Worm (Caenorhabditis elegans) whole organism, young adult: ENCODE data around the gene C03C10.5.
A peak's percentile ranks its signal among the peaks of the same experiment; 100 is the strongest.

ENCODE experiments used
- F33H1.4 ChIP-seq: fragments of 200-800 bp; sonication (Bioruptor generic); IDR thresholded peaks from 2 replicates; pipeline ENCODE4 v1.3.6; 2022; ENCODE audit warnings: missing genetic modification reagents, missing genetic modification characterization, missing compliant biosample characterization
- F57A8.1 ChIP-seq: fragments of 200-800 bp; sonication (Bioruptor generic); optimal IDR thresholded peaks from 2 replicates; lab custom pipeline; 2018; ENCODE audit warnings: mild to moderate bottlenecking, missing genetic modification characterization, moderate library complexity, missing compliant biosample characterization
- T26A5.8 ChIP-seq: sonication (generic microtip); optimal IDR thresholded peaks from 2 replicates; lab custom pipeline; 2016; ENCODE audit warnings: missing genetic modification characterization, missing compliant biosample characterization
- Y53G8AR.9 ChIP-seq: fragments of 200-800 bp; sonication (Bioruptor generic); conservative IDR thresholded peaks from 2 replicates; pipeline ENCODE4 v1.3.6; 2022; ENCODE audit warnings: missing genetic modification reagents, missing genetic modification characterization, missing compliant biosample characterization
- ZK185.1 ChIP-seq: sonication (generic microtip); optimal IDR thresholded peaks from 2 replicates; lab custom pipeline; 2016; ENCODE audit warnings: mild to moderate bottlenecking, missing genetic modification characterization, missing compliant biosample characterization; ENCODE audit not compliant: poor library complexity, severe bottlenecking
- aptf-2 ChIP-seq: fragments of 200-800 bp; sonication (Bioruptor generic); conservative IDR thresholded peaks from 2 replicates; pipeline ENCODE4 v1.3.6; 2022; ENCODE audit warnings: missing genetic modification reagents, missing genetic modification characterization, missing compliant biosample characterization
- aptf-3 ChIP-seq: fragments of 200-800 bp; sonication (Bioruptor generic); IDR thresholded peaks from 2 replicates; pipeline ENCODE4 v1.3.6; 2022; ENCODE audit warnings: missing genetic modification characterization, missing compliant biosample characterization
- atf-7 ChIP-seq: sonication (generic microtip); optimal IDR thresholded peaks from 2 replicates; lab custom pipeline; 2017; ENCODE audit warnings: mild to moderate bottlenecking, missing genetic modification characterization, missing compliant biosample characterization
- athp-1 ChIP-seq: sonication (generic microtip); optimal IDR thresholded peaks from 2 replicates; lab custom pipeline; 2017; ENCODE audit warnings: mild to moderate bottlenecking, missing genetic modification characterization, missing compliant biosample characterization
- bed-2 ChIP-seq: fragments of 200-800 bp; sonication (Bioruptor generic); IDR thresholded peaks from 2 replicates; pipeline ENCODE4 v1.3.6; 2022; ENCODE audit warnings: missing genetic modification reagents, missing genetic modification characterization, missing compliant biosample characterization
- ccch-3 ChIP-seq: fragments of 200-800 bp; sonication (Bioruptor generic); optimal IDR thresholded peaks from 2 replicates; lab custom pipeline; 2018; ENCODE audit warnings: mild to moderate bottlenecking, missing genetic modification characterization, missing compliant biosample characterization
- cebp-1 ChIP-seq, 2 experiments: fragments of 200-800 bp in 1 of 2; sonication (Bioruptor generic) in 1 of 2; sonication (generic microtip) in 1 of 2; IDR thresholded peaks in 1 of 2; optimal IDR thresholded peaks in 1 of 2; 2 replicates each; pipeline versions ENCODE4 v1.3.6 to Lab custom; 2017 to 2022; ENCODE audit warnings: missing compliant biosample characterization in 2 of 2, missing genetic modification characterization in 2 of 2, mild to moderate bottlenecking in 1 of 2, missing genetic modification reagents in 1 of 2, moderate library complexity in 1 of 2
- ceh-79 ChIP-seq: sonication (generic microtip); optimal IDR thresholded peaks from 2 replicates; lab custom pipeline; 2017; ENCODE audit warnings: mild to moderate bottlenecking, missing genetic modification characterization, missing compliant biosample characterization
- ceh-91 ChIP-seq: fragments of 200-800 bp; sonication (Bioruptor generic); IDR thresholded peaks from 2 replicates; pipeline ENCODE4 v1.3.6; 2022; ENCODE audit warnings: missing genetic modification reagents, missing genetic modification characterization, missing compliant biosample characterization
- dox-1 ChIP-seq: fragments of 200-800 bp; sonication (Bioruptor generic); IDR thresholded peaks from 2 replicates; pipeline ENCODE4 v1.3.6; 2022; ENCODE audit warnings: missing genetic modification reagents, missing genetic modification characterization, missing compliant biosample characterization
- dpff-1 ChIP-seq: sonication (generic microtip); optimal IDR thresholded peaks from 2 replicates; lab custom pipeline; 2017; ENCODE audit warnings: mild to moderate bottlenecking, missing genetic modification characterization, missing compliant biosample characterization
- efl-1 ChIP-seq: fragments of 150-350 bp; optimal IDR thresholded peaks from 2 replicates; lab custom pipeline; 2014; ENCODE audit warnings: missing biosample characterization, missing genetic modification reagents, missing genetic modification characterization
- egrh-3 ChIP-seq: fragments of 200-800 bp; sonication (Bioruptor generic); IDR thresholded peaks from 2 replicates; pipeline ENCODE4 v1.3.6; 2022; ENCODE audit warnings: missing genetic modification reagents, missing genetic modification characterization, missing compliant biosample characterization
- ekl-4 ChIP-seq: fragments of 200-800 bp; sonication (Bioruptor generic); IDR thresholded peaks from 2 replicates; pipeline ENCODE4 v1.3.6; 2022; ENCODE audit warnings: missing genetic modification reagents, missing genetic modification characterization, missing compliant biosample characterization
- ets-4 ChIP-seq: fragments of 200-800 bp; sonication (Bioruptor generic); optimal IDR thresholded peaks from 2 replicates; lab custom pipeline; 2018; ENCODE audit warnings: mild to moderate bottlenecking, missing genetic modification characterization, missing compliant biosample characterization
- gei-17 ChIP-seq: fragments of 200-800 bp; sonication (Bioruptor generic); optimal IDR thresholded peaks from 2 replicates; lab custom pipeline; 2018; ENCODE audit warnings: mild to moderate bottlenecking, missing genetic modification characterization, missing compliant biosample characterization
- hlh-12 ChIP-seq: sonication (generic microtip); optimal IDR thresholded peaks from 2 replicates; lab custom pipeline; 2016; ENCODE audit warnings: missing genetic modification characterization, missing compliant biosample characterization
- hrde-1 ChIP-seq: sonication (generic microtip); optimal IDR thresholded peaks from 2 replicates; lab custom pipeline; 2016; ENCODE audit warnings: missing genetic modification characterization, mild to moderate bottlenecking, missing compliant biosample characterization, moderate library complexity, missing genotype, missing genetic modification reagents, borderline replicate concordance
- lag-1 ChIP-seq: fragments of 200-800 bp; sonication (Bioruptor generic); IDR thresholded peaks from 2 replicates; pipeline ENCODE4 v1.3.6; 2022; ENCODE audit warnings: missing genetic modification reagents, missing genetic modification characterization, missing compliant biosample characterization
- lin-35 ChIP-seq, 3 experiments: fragments of 150-350 bp in 2 of 3; sonication (generic microtip) in 1 of 3; optimal IDR thresholded peaks; 2 replicates each; lab custom pipeline; 2014 to 2018; ENCODE audit warnings: missing biosample characterization in 3 of 3, missing genetic modification characterization in 3 of 3, missing genetic modification reagents in 3 of 3
- lin-40 ChIP-seq: sonication (generic microtip); optimal IDR thresholded peaks from 2 replicates; lab custom pipeline; 2016; ENCODE audit warnings: missing genetic modification characterization, mild to moderate bottlenecking, missing compliant biosample characterization, missing genotype, missing genetic modification reagents
- lin-54 ChIP-seq: fragments of 200-800 bp; sonication (Bioruptor generic); optimal IDR thresholded peaks from 2 replicates; lab custom pipeline; 2018; ENCODE audit warnings: mild to moderate bottlenecking, missing genetic modification characterization, missing compliant biosample characterization
- lsl-1 ChIP-seq: fragments of 200-800 bp; sonication (Bioruptor generic); optimal IDR thresholded peaks from 2 replicates; lab custom pipeline; 2018; ENCODE audit warnings: mild to moderate bottlenecking, missing genetic modification characterization, moderate library complexity, missing compliant biosample characterization
- lsy-27 ChIP-seq: sonication (generic microtip); optimal IDR thresholded peaks from 2 replicates; lab custom pipeline; 2017; ENCODE audit warnings: missing genetic modification characterization, mild to moderate bottlenecking, missing compliant biosample characterization, antibody characterized with exemption, missing genotype, borderline replicate concordance; ENCODE audit not compliant: insufficient read depth
- madf-3 ChIP-seq: fragments of 200-800 bp; sonication (Bioruptor generic); IDR thresholded peaks from 2 replicates; pipeline ENCODE4 v1.3.6; 2022; ENCODE audit warnings: missing genetic modification reagents, missing genetic modification characterization, missing compliant biosample characterization
- mes-4 ChIP-seq: sonication (generic microtip); optimal IDR thresholded peaks from 2 replicates; lab custom pipeline; 2016; ENCODE audit warnings: missing genotype, missing genetic modification characterization, missing compliant biosample characterization
- nfya-2 ChIP-seq: fragments of 200-800 bp; sonication (Bioruptor generic); IDR thresholded peaks from 2 replicates; pipeline ENCODE4 v1.3.6; 2022; ENCODE audit warnings: missing genetic modification reagents, missing genetic modification characterization, missing compliant biosample characterization
- nfyb-1 ChIP-seq: fragments of 200-800 bp; sonication (Bioruptor generic); IDR thresholded peaks from 2 replicates; pipeline ENCODE4 v1.3.6; 2022; ENCODE audit warnings: missing genetic modification reagents, missing genetic modification characterization, missing compliant biosample characterization
- nhr-120 ChIP-seq: fragments of 200-800 bp; sonication (Bioruptor generic); IDR thresholded peaks from 2 replicates; pipeline ENCODE4 v1.3.6; 2022; ENCODE audit warnings: missing genetic modification characterization, missing compliant biosample characterization
- nhr-27 ChIP-seq: fragments of 200-800 bp; sonication (Bioruptor generic); optimal IDR thresholded peaks from 2 replicates; lab custom pipeline; 2018; ENCODE audit warnings: mild to moderate bottlenecking, missing genetic modification characterization, moderate library complexity, missing compliant biosample characterization
- pbrm-1 ChIP-seq: fragments of 200-800 bp; sonication (Bioruptor generic); IDR thresholded peaks from 2 replicates; pipeline ENCODE4 v1.3.6; 2022; ENCODE audit warnings: missing genetic modification reagents, missing genetic modification characterization, missing compliant biosample characterization
- pha-4 ChIP-seq: fragments of 150-350 bp; sonication (generic microtip); optimal IDR thresholded peaks from 2 replicates; lab custom pipeline; 2014; ENCODE audit warnings: missing biosample characterization, missing genetic modification reagents, missing genetic modification characterization
- rcor-1 ChIP-seq: fragments of 200-800 bp; sonication (Bioruptor generic); IDR thresholded peaks from 2 replicates; pipeline ENCODE4 v1.3.6; 2022; ENCODE audit warnings: missing genetic modification reagents, missing genetic modification characterization, missing compliant biosample characterization
- rec-8 ChIP-seq, 2 experiments: sonication (generic microtip); optimal IDR thresholded peaks; 2 replicates each; lab custom pipeline; 2016; ENCODE audit warnings: mild to moderate bottlenecking in 2 of 2, missing genetic modification characterization in 2 of 2, missing genetic modification reagents in 2 of 2, missing genotype in 2 of 2, missing biosample characterization in 1 of 2, missing compliant biosample characterization in 1 of 2, moderate library complexity in 1 of 2
- rpc-1 ChIP-seq, 2 experiments: fragments of 150-350 bp in 1 of 2; sonication (generic microtip) in 1 of 2; optimal IDR thresholded peaks; 2 replicates each; lab custom pipeline; 2014 to 2018; ENCODE audit warnings: missing biosample characterization in 1 of 2, missing genetic modification characterization in 1 of 2, missing genetic modification reagents in 1 of 2, missing genotype in 1 of 2
- somi-1 ChIP-seq: fragments of 200-800 bp; sonication (Bioruptor generic); optimal IDR thresholded peaks from 2 replicates; lab custom pipeline; 2018; ENCODE audit warnings: mild to moderate bottlenecking, missing genetic modification characterization, missing compliant biosample characterization
- tbp1 ChIP-seq: fragments of 200-800 bp; sonication (Bioruptor generic); optimal IDR thresholded peaks from 2 replicates; lab custom pipeline; 2018; ENCODE audit warnings: mild to moderate bottlenecking, missing genetic modification characterization, missing compliant biosample characterization
- unc-130 ChIP-seq: sonication (generic microtip); optimal IDR thresholded peaks from 2 replicates; lab custom pipeline; 2016; ENCODE audit warnings: missing genetic modification reagents, missing genetic modification characterization, missing compliant biosample characterization
- unc-62 ChIP-seq: fragments of 150-350 bp; optimal IDR thresholded peaks from 2 replicates; lab custom pipeline; 2014; ENCODE audit warnings: missing biosample characterization, missing genetic modification reagents, missing genetic modification characterization
- ztf-22 ChIP-seq: fragments of 200-800 bp; sonication (Bioruptor generic); optimal IDR thresholded peaks from 2 replicates; lab custom pipeline; 2018; ENCODE audit warnings: mild to moderate bottlenecking, missing genetic modification characterization, moderate library complexity, missing compliant biosample characterization

Gene C03C10.5

ce11 chrIII:4092962-4093361 lies 1.0 kb upstream of the C03C10.5 start (continued):
- TF ChIP-seq dox-1 (no peak), F33H1.4 (GFP tag; lab: Robert Waterston, UW) (peak; percentile 15; the same call in 1 of the 2 replicates), lin-35 (GFP tag; optimal IDR thresholded peaks at IDR 0.05; lab: Kevin White, UChicago) (no peak), hlh-12 (tag; lab: Kevin White, UChicago) (no peak), nfyb-1 (GFP tag; lab: Robert Waterston, UW) (no peak), aptf-3 (GFP tag; lab: Robert Waterston, UW) (no peak), ceh-79 (tag; lab: Kevin White, UChicago) (no peak), lin-40 (tag; lab: Kevin White, UChicago) (no peak), lsl-1 (no peak), bed-2 (no peak), somi-1 (GFP tag; lab: Kevin White, UChicago) (no peak), ekl-4 (GFP tag; lab: Robert Waterston, UW) (no peak), unc-62 (no peak), tbp1 (GFP tag; lab: Kevin White, UChicago) (no peak), hrde-1 (tag; lab: Kevin White, UChicago) (peak; percentile 27), unc-130 (GFP tag; lab: Kevin White, UChicago) (no peak), atf-7 (no peak), pha-4 (tag; lab: Kevin White, UChicago) (no peak), rec-8 (tag; optimal IDR thresholded peaks at IDR 0.05; lab: Kevin White, UChicago) (no peak), aptf-2 (GFP tag; lab: Robert Waterston, UW) (no peak), pbrm-1 (GFP tag; lab: Robert Waterston, UW) (no peak), lin-54 (peak; percentile 40), mes-4 (no peak), rcor-1 (GFP tag; lab: Robert Waterston, UW) (no peak), nfya-2 (GFP tag; lab: Robert Waterston, UW) (no peak), cebp-1 (GFP tag; IDR thresholded peaks at IDR 0.05; lab: Robert Waterston, UW) (no peak), cebp-1 (tag; optimal IDR thresholded peaks at IDR 0.05; lab: Kevin White, UChicago) (no peak), madf-3 (GFP tag; lab: Robert Waterston, UW) (peak; percentile 61; the same call in 1 of the 2 replicates), dpff-1 (tag; lab: Kevin White, UChicago) (no peak), Y53G8AR.9 (GFP tag; lab: Robert Waterston, UW) (peak; percentile 49; the same call in 1 of the 2 replicates), ZK185.1 (tag; lab: Kevin White, UChicago) (no peak), ceh-91 (GFP tag; lab: Robert Waterston, UW) (no peak), efl-1 (GFP tag; lab: Kevin White, UChicago) (no peak), F57A8.1 (GFP tag; lab: Kevin White, UChicago) (no peak), nhr-27 (tag; lab: Kevin White, UChicago) (no peak)

ce11 chrIII:4090773-4091172 lies 1.1 kb downstream of the C03C10.5 start, which contains the start of gene C03C10.2:
Gene C03C10.2 (plus strand): TSS chrIII:4091073.
- no peak for TF ChIP-seq rpc-1 (optimal IDR thresholded peaks at IDR 0.05; lab: Kevin White, UChicago)
- TF ChIP-seq rpc-1 (tag; optimal IDR thresholded peaks at IDR 0.05; lab: Kevin White, UChicago) = no peak
- no peak for TF ChIP-seq lag-1
- TF ChIP-seq ccch-3 (GFP tag; lab: Kevin White, UChicago) = no peak
- TF ChIP-seq egrh-3 (GFP tag; lab: Robert Waterston, UW) = no peak
- no peak for TF ChIP-seq gei-17 (GFP tag; lab: Kevin White, UChicago)
- TF ChIP-seq lsy-27 (tag; lab: Kevin White, UChicago) = no peak
- no peak for TF ChIP-seq nhr-120 (GFP tag; lab: Robert Waterston, UW)
- TF ChIP-seq dox-1 = no peak
- no peak for TF ChIP-seq athp-1 (tag; lab: Kevin White, UChicago)
- no peak for TF ChIP-seq lin-54
- no peak for TF ChIP-seq tbp1 (GFP tag; lab: Kevin White, UChicago)
- no peak for TF ChIP-seq T26A5.8 (tag; lab: Kevin White, UChicago)
- no peak for TF ChIP-seq ztf-22 (GFP tag; lab: Kevin White, UChicago)
- no peak for TF ChIP-seq ets-4
